Worm (Caenorhabditis elegans) whole organism, mixed stage, embryonic: ENCODE results near the gene lir-2.

Experiments used
- M03D4.4 ChIP-seq: sonication (generic microtip); optimal IDR thresholded peaks from 2 replicates; lab custom pipeline; 2017; ENCODE audit warnings: mild to moderate bottlenecking, missing genetic modification characterization, missing compliant biosample characterization
- bed-3 ChIP-seq: fragments of 200-800 bp; sonication (Bioruptor generic); optimal IDR thresholded peaks from 3 replicates; lab custom pipeline; 2018; ENCODE audit warnings: mild to moderate bottlenecking, missing genetic modification characterization, moderate library complexity, missing compliant biosample characterization
- blmp-1 ChIP-seq: fragments of 150-350 bp; optimal IDR thresholded peaks from 2 replicates; lab custom pipeline; 2014; ENCODE audit warnings: missing biosample characterization, missing genetic modification characterization
- ceh-39 ChIP-seq: fragments of 150-350 bp; optimal IDR thresholded peaks from 2 replicates; lab custom pipeline; 2014; ENCODE audit warnings: missing biosample characterization, missing genetic modification characterization
- ceh-43 ChIP-seq: fragments of 200-800 bp; sonication (Bioruptor generic); optimal IDR thresholded peaks from 2 replicates; lab custom pipeline; 2018; ENCODE audit warnings: mild to moderate bottlenecking, missing genetic modification characterization, moderate library complexity, missing compliant biosample characterization
- ceh-83 ChIP-seq: fragments of 200-800 bp; sonication (Bioruptor generic); optimal IDR thresholded peaks from 2 replicates; lab custom pipeline; 2018; ENCODE audit warnings: mild to moderate bottlenecking, missing genetic modification characterization, missing compliant biosample characterization
- ces-1 ChIP-seq: fragments of 150-350 bp; optimal IDR thresholded peaks from 2 replicates; lab custom pipeline; 2014; ENCODE audit warnings: missing biosample characterization, missing genetic modification reagents, missing genetic modification characterization
- drap-1 ChIP-seq: fragments of 200-800 bp; sonication (Bioruptor generic); optimal IDR thresholded peaks from 3 replicates; lab custom pipeline; 2018; ENCODE audit warnings: mild to moderate bottlenecking, missing genetic modification characterization, missing compliant biosample characterization
- elt-1 ChIP-seq: sonication (generic microtip); optimal IDR thresholded peaks from 2 replicates; lab custom pipeline; 2017; ENCODE audit warnings: missing genetic modification characterization, mild to moderate bottlenecking, missing compliant biosample characterization, antibody characterized with exemption, moderate library complexity, borderline replicate concordance; ENCODE audit not compliant: insufficient read depth
- elt-3 ChIP-seq: fragments of 150-350 bp; optimal IDR thresholded peaks from 2 replicates; lab custom pipeline; 2014; ENCODE audit warnings: missing biosample characterization, missing genetic modification characterization
- flh-1 ChIP-seq: fragments of 200-800 bp; sonication (Bioruptor generic); optimal IDR thresholded peaks from 2 replicates; lab custom pipeline; 2018; ENCODE audit warnings: mild to moderate bottlenecking, missing genetic modification characterization, moderate library complexity, missing compliant biosample characterization
- ham-2 ChIP-seq: fragments of 200-800 bp; sonication (Bioruptor generic); optimal IDR thresholded peaks from 2 replicates; lab custom pipeline; 2018; ENCODE audit warnings: mild to moderate bottlenecking, missing genetic modification characterization, missing compliant biosample characterization
- hlh-1 ChIP-seq: fragments of 150-350 bp; optimal IDR thresholded peaks from 2 replicates; lab custom pipeline; 2014; ENCODE audit warnings: missing biosample characterization, missing genetic modification reagents, missing genetic modification characterization
- lin-13 ChIP-seq: fragments of 150-350 bp; optimal IDR thresholded peaks from 2 replicates; lab custom pipeline; 2014; ENCODE audit warnings: missing biosample characterization, missing genetic modification characterization
- lin-32 ChIP-seq: fragments of 200-800 bp; sonication (Bioruptor generic); optimal IDR thresholded peaks from 2 replicates; lab custom pipeline; 2018; ENCODE audit warnings: mild to moderate bottlenecking, missing genetic modification characterization, missing compliant biosample characterization
- lsy-2 ChIP-seq: fragments of 150-350 bp; optimal IDR thresholded peaks from 2 replicates; lab custom pipeline; 2014; ENCODE audit warnings: missing biosample characterization, missing genetic modification characterization
- mab-5 ChIP-seq: fragments of 150-350 bp; optimal IDR thresholded peaks from 2 replicates; lab custom pipeline; 2014; ENCODE audit warnings: missing biosample characterization, missing genetic modification characterization
- mep-1 ChIP-seq: fragments of 150-350 bp; optimal IDR thresholded peaks from 2 replicates; lab custom pipeline; 2017; ENCODE audit warnings: missing biosample characterization, missing genetic modification reagents, missing genetic modification characterization, inconsistent platforms
- mls-2 ChIP-seq: sonication (generic microtip); optimal IDR thresholded peaks from 2 replicates; lab custom pipeline; 2016; ENCODE audit warnings: mild to moderate bottlenecking, missing genetic modification characterization, moderate library complexity, missing compliant biosample characterization
- nhr-12 ChIP-seq: fragments of 150-350 bp; optimal IDR thresholded peaks from 2 replicates; lab custom pipeline; 2014; ENCODE audit warnings: missing biosample characterization, missing genetic modification characterization
- nhr-2 ChIP-seq: fragments of 150-350 bp; optimal IDR thresholded peaks from 2 replicates; lab custom pipeline; 2014; ENCODE audit warnings: missing biosample characterization, missing genetic modification characterization
- nhr-237 ChIP-seq: fragments of 150-350 bp; optimal IDR thresholded peaks from 2 replicates; lab custom pipeline; 2014; ENCODE audit warnings: missing biosample characterization, missing genetic modification characterization
- nhr-28 ChIP-seq: fragments of 150-350 bp; optimal IDR thresholded peaks from 2 replicates; lab custom pipeline; 2014; ENCODE audit warnings: missing biosample characterization, missing genetic modification characterization
- nhr-76 ChIP-seq: sonication (generic microtip); optimal IDR thresholded peaks from 2 replicates; lab custom pipeline; 2017; ENCODE audit warnings: missing biosample characterization, missing genetic modification characterization
- pha-4 ChIP-seq: fragments of 150-350 bp; optimal IDR thresholded peaks from 2 replicates; lab custom pipeline; 2018; ENCODE audit warnings: missing biosample characterization, missing genetic modification reagents, missing genetic modification characterization
- sem-2 ChIP-seq: fragments of 200-800 bp; sonication (Bioruptor generic); optimal IDR thresholded peaks from 2 replicates; lab custom pipeline; 2018; ENCODE audit warnings: mild to moderate bottlenecking, missing genetic modification characterization, missing compliant biosample characterization
- snpc-4 ChIP-seq: fragments of 150-350 bp; optimal IDR thresholded peaks from 2 replicates; lab custom pipeline; 2014; ENCODE audit warnings: missing biosample characterization, missing genetic modification characterization
- sptf-1 ChIP-seq: sonication (generic microtip); optimal IDR thresholded peaks from 2 replicates; lab custom pipeline; 2017; ENCODE audit warnings: mild to moderate bottlenecking, missing genetic modification characterization, moderate library complexity, missing compliant biosample characterization
- tbx-8 ChIP-seq: fragments of 200-800 bp; sonication (Bioruptor generic); optimal IDR thresholded peaks from 2 replicates; lab custom pipeline; 2018; ENCODE audit warnings: mild to moderate bottlenecking, missing genetic modification characterization, moderate library complexity, missing compliant biosample characterization
- unc-120 ChIP-seq: sonication (generic microtip); optimal IDR thresholded peaks from 2 replicates; lab custom pipeline; 2017; ENCODE audit warnings: missing genetic modification characterization, missing compliant biosample characterization; ENCODE audit not compliant: poor library complexity, severe bottlenecking
- unc-39 ChIP-seq: fragments of 150-350 bp; optimal IDR thresholded peaks from 2 replicates; lab custom pipeline; 2014; ENCODE audit warnings: missing biosample characterization, missing genetic modification characterization
- unc-62 ChIP-seq: fragments of 150-350 bp; optimal IDR thresholded peaks from 2 replicates; lab custom pipeline; 2014; ENCODE audit warnings: missing biosample characterization, missing genetic modification reagents, missing genetic modification characterization
- zip-8 ChIP-seq: fragments of 150-350 bp; optimal IDR thresholded peaks from 2 replicates; lab custom pipeline; 2014; ENCODE audit warnings: missing biosample characterization, missing genetic modification characterization
- ztf-11 ChIP-seq: fragments of 150-350 bp; optimal IDR thresholded peaks from 2 replicates; lab custom pipeline; 2014; ENCODE audit warnings: missing biosample characterization, missing genetic modification characterization

The lir-2 gene

ce11 chrII:7693929-7694328, 26.9 kb downstream of the lir-2 start, which contains the start of gene nhx-2:
Gene nhx-2 (minus strand): TSS chrII:7693957.
- TF ChIP-seq lin-13 = no peak
- TF ChIP-seq nhr-28 = no peak
- no peak for TF ChIP-seq drap-1 (GFP tag; lab: Kevin White, UChicago)
- no peak for TF ChIP-seq elt-1 (tag; lab: Kevin White, UChicago)
- TF ChIP-seq sptf-1 = no peak
- no peak for TF ChIP-seq ceh-43
- TF ChIP-seq mls-2 (tag; lab: Kevin White, UChicago) = no peak
- no peak for TF ChIP-seq pha-4 (tag; lab: Kevin White, UChicago)
- no peak for TF ChIP-seq tbx-8
- no peak for TF ChIP-seq nhr-2 (tag; lab: Kevin White, UChicago)
- no peak for TF ChIP-seq lsy-2 (tag; lab: Kevin White, UChicago)
- no peak for TF ChIP-seq ceh-39
- TF ChIP-seq mep-1 = no peak
- no peak for TF ChIP-seq zip-8
- no peak for TF ChIP-seq ces-1 (GFP tag; lab: Kevin White, UChicago)
- no peak for TF ChIP-seq snpc-4 (tag; lab: Kevin White, UChicago)
- no peak for TF ChIP-seq M03D4.4
- no peak for TF ChIP-seq nhr-12 (tag; lab: Kevin White, UChicago)
- no peak for TF ChIP-seq unc-39 (tag; lab: Kevin White, UChicago)
- TF ChIP-seq unc-62 (GFP tag; lab: Kevin White, UChicago) = no peak
- TF ChIP-seq, all 35 proteins: peak for 0

ce11 chrII:7694745-7695144, 27.7 kb downstream of the lir-2 start:
- no peak for TF ChIP-seq snpc-4 (tag; lab: Kevin White, UChicago)
- no peak for TF ChIP-seq ces-1 (GFP tag; lab: Kevin White, UChicago)
- TF ChIP-seq bed-3 = no peak
- TF ChIP-seq elt-1 (tag; lab: Kevin White, UChicago) = no peak
- no peak for TF ChIP-seq nhr-28
- TF ChIP-seq mep-1 = no peak
- no peak for TF ChIP-seq pha-4 (tag; lab: Kevin White, UChicago)
- TF ChIP-seq ztf-11 = no peak
- no peak for TF ChIP-seq hlh-1 (tag; lab: Kevin White, UChicago)
- TF ChIP-seq zip-8 = no peak
- no peak for TF ChIP-seq nhr-12 (tag; lab: Kevin White, UChicago)
- no peak for TF ChIP-seq flh-1 (GFP tag; lab: Kevin White, UChicago)
- no peak for TF ChIP-seq M03D4.4
- no peak for TF ChIP-seq nhr-237
- no peak for TF ChIP-seq ceh-39
- TF ChIP-seq unc-62 (GFP tag; lab: Kevin White, UChicago) = no peak
- TF ChIP-seq nhr-76 = no peak

DNA sequence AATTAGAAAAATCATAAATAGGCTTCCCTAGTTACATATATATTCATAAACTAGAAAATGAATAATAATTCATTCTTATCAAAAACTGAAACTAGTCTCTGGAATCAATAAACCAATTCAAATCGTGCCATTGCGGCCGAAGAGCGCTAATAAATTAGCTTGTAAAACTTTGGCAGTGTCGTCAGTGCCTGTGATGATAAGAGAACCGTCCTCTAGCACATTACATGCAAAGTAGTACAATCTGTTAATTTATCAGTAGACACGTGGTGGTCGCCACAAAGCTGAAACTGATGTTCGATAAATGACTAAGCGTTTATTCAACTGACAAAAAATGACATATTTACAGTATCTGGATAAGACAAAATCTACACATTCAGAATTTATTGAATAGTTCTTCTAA, 28.6 kb downstream of the lir-2 start:
- TF ChIP-seq hlh-1 (tag; lab: Kevin White, UChicago) (no peak), blmp-1 (tag; lab: Kevin White, UChicago) (no peak), tbx-8 (no peak), zip-8 (no peak), ceh-83 (no peak), elt-3 (tag; lab: Kevin White, UChicago) (no peak), unc-120 (tag; lab: Kevin White, UChicago) (no peak), nhr-76 (no peak), nhr-237 (no peak), unc-39 (tag; lab: Kevin White, UChicago) (no peak), lin-32 (GFP tag; lab: Kevin White, UChicago) (no peak), lsy-2 (tag; lab: Kevin White, UChicago) (no peak), sem-2 (no peak), bed-3 (no peak), mls-2 (tag; lab: Kevin White, UChicago) (no peak)

ce11 chrII:7697156-7697555, 30.1 kb downstream of the lir-2 start:
- TF ChIP-seq pha-4 (tag; lab: Kevin White, UChicago) = no peak
- no peak for TF ChIP-seq drap-1 (GFP tag; lab: Kevin White, UChicago)
- TF ChIP-seq blmp-1 (tag; lab: Kevin White, UChicago) = no peak
- no peak for TF ChIP-seq M03D4.4
- no peak for TF ChIP-seq mep-1
- TF ChIP-seq, all 35 proteins: peak for 0

- TF ChIP-seq mep-1 = no peak
- no peak for TF ChIP-seq ces-1 (GFP tag; lab: Kevin White, UChicago)
- no peak for TF ChIP-seq unc-39 (tag; lab: Kevin White, UChicago)
- TF ChIP-seq ceh-39 = no peak
- no peak for TF ChIP-seq nhr-12 (tag; lab: Kevin White, UChicago)
- no peak for TF ChIP-seq lsy-2 (tag; lab: Kevin White, UChicago)
- no peak for TF ChIP-seq mls-2 (tag; lab: Kevin White, UChicago)
- TF ChIP-seq ceh-43 = no peak
- no peak for TF ChIP-seq ceh-83
- no peak for TF ChIP-seq elt-1 (tag; lab: Kevin White, UChicago)
- TF ChIP-seq blmp-1 (tag; lab: Kevin White, UChicago) = no peak
- TF ChIP-seq tbx-8 = no peak
- no peak for TF ChIP-seq unc-120 (tag; lab: Kevin White, UChicago)
- TF ChIP-seq mab-5 = no peak
- no peak for TF ChIP-seq ham-2
- TF ChIP-seq flh-1 (GFP tag; lab: Kevin White, UChicago) = no peak
- no peak for TF ChIP-seq sptf-1
These were observed 31.3 kb downstream of the lir-2 start, which contains the start of gene B0495.5 for ce11 chrII:7698406-7698805. Gene B0495.5 (minus strand): TSS chrII:7698506.
